Worm (Caenorhabditis elegans): Measurements from ENCODE around the gene W06F12.3.
A peak's percentile ranks its signal among the peaks of the same experiment; 100 is the strongest.

Gene W06F12.3

ce11 chrIII:13765782-13766181 is 31.0 kb downstream of the W06F12.3 start:
- TF ChIP-seq zag-1 (tag; optimal IDR thresholded peaks at IDR 0.05) (no peak), unc-39 (tag; optimal IDR thresholded peaks at IDR 0.05) (no peak)

- TF ChIP-seq nhr-67 (tag; optimal IDR thresholded peaks at IDR 0.05), result no peak
- TF ChIP-seq nfya-1 (tag; optimal IDR thresholded peaks at IDR 0.05; ENCODE audit: insufficient read depth), result peak; percentile 8
- no peak for TF ChIP-seq egl-5 (tag; optimal IDR thresholded peaks at IDR 0.05)
- TF ChIP-seq ztf-11 (tag; optimal IDR thresholded peaks at IDR 0.05), result no peak
- peak; percentile 31 for TF ChIP-seq lsy-12 (tag; optimal IDR thresholded peaks at IDR 0.05)
- TF ChIP-seq pqm-1 (tag; optimal IDR thresholded peaks at IDR 0.05), result peak; percentile 46
- no peak for TF ChIP-seq fos-1 (tag; optimal IDR thresholded peaks at IDR 0.05)
- peak; percentile 76 for TF ChIP-seq nhr-43 (tag; optimal IDR thresholded peaks at IDR 0.05; ENCODE audit: poor library complexity, severe bottlenecking)
- TF ChIP-seq elt-2 (tag; optimal IDR thresholded peaks at IDR 0.05), result peak; percentile 94
Observed at ce11 chrIII:13766704-13767323, 32.0 kb downstream of the W06F12.3 start.

- TF ChIP-seq elt-1 (tag; optimal IDR thresholded peaks at IDR 0.05) (no peak), pha-4 (tag; optimal IDR thresholded peaks at IDR 0.05) (peak; percentile 1), ceh-16 (tag; optimal IDR thresholded peaks at IDR 0.05) (no peak), skn-1 (tag; optimal IDR thresholded peaks at IDR 0.05) (no peak), hmg-11 (tag; optimal IDR thresholded peaks at IDR 0.05) (peak; percentile 5), nhr-67 (tag; optimal IDR thresholded peaks at IDR 0.05) (no peak)
Observed at ce11 chrIII:13768074-13768662, 33.3 kb downstream of the W06F12.3 start, which contains the start of gene rml-1. TSS of gene rml-1 (minus strand) at chrIII:13768092.

ce11 chrIII:13770017-13770416 is 35.2 kb downstream of the W06F12.3 start:
- TF ChIP-seq eor-1 (tag; optimal IDR thresholded peaks at IDR 0.05) (no peak), nhr-12 (tag; optimal IDR thresholded peaks at IDR 0.05) (no peak), unc-39 (tag; optimal IDR thresholded peaks at IDR 0.05) (no peak), ztf-4 (tag; optimal IDR thresholded peaks at IDR 0.05) (no peak), ama-1 (optimal IDR thresholded peaks at IDR 0.05) (no peak), egl-5 (tag; optimal IDR thresholded peaks at IDR 0.05) (no peak), ceh-9 (tag; optimal IDR thresholded peaks at IDR 0.05) (no peak), lin-15B (tag; optimal IDR thresholded peaks at IDR 0.05) (no peak), lsy-12 (tag; optimal IDR thresholded peaks at IDR 0.05) (no peak), daf-12 (tag; optimal IDR thresholded peaks at IDR 0.05) (no peak), nfya-1 (tag; optimal IDR thresholded peaks at IDR 0.05; ENCODE audit: insufficient read depth) (no peak), lin-39 (tag; optimal IDR thresholded peaks at IDR 0.05) (no peak), snpc-4 (tag; optimal IDR thresholded peaks at IDR 0.05) (no peak), fos-1 (tag; optimal IDR thresholded peaks at IDR 0.05) (no peak)

ce11 chrIII:13771145-13771544 is 36.3 kb downstream of the W06F12.3 start, which contains the start of the genes cyk-4 and pdr-1:
TSS of gene cyk-4 (minus strand) at chrIII:13771224.
TSS of gene pdr-1 (plus strand) at chrIII:13771513.
- TF ChIP-seq pha-4 (tag; optimal IDR thresholded peaks at IDR 0.05) (no peak), ceh-28 (tag; optimal IDR thresholded peaks at IDR 0.05) (no peak), nhr-43 (tag; optimal IDR thresholded peaks at IDR 0.05; ENCODE audit: poor library complexity, severe bottlenecking) (peak; percentile 25), fkh-10 (GFP tag; optimal IDR thresholded peaks at IDR 0.05) (no peak), elt-2 (tag; optimal IDR thresholded peaks at IDR 0.05) (no peak), nhr-76 (tag; optimal IDR thresholded peaks at IDR 0.05) (no peak), pqm-1 (tag; optimal IDR thresholded peaks at IDR 0.05) (peak; percentile 32), nhr-23 (tag; optimal IDR thresholded peaks at IDR 0.05) (peak; percentile 71), nfya-1 (tag; optimal IDR thresholded peaks at IDR 0.05; ENCODE audit: insufficient read depth) (peak; percentile 80), lsy-12 (tag; optimal IDR thresholded peaks at IDR 0.05) (no peak), mml-1 (tag; optimal IDR thresholded peaks at IDR 0.05) (no peak), nhr-25 (tag; optimal IDR thresholded peaks at IDR 0.05) (peak; percentile 57), fos-1 (tag; optimal IDR thresholded peaks at IDR 0.05) (no peak), sea-2 (GFP tag; optimal IDR thresholded peaks at IDR 0.05) (no peak), egl-5 (tag; optimal IDR thresholded peaks at IDR 0.05) (no peak), nhr-67 (tag; optimal IDR thresholded peaks at IDR 0.05) (no peak), ama-1 (optimal IDR thresholded peaks at IDR 0.05) (peak; percentile 26), elt-1 (tag; optimal IDR thresholded peaks at IDR 0.05) (no peak), lin-15B (tag; optimal IDR thresholded peaks at IDR 0.05) (peak; percentile 89), hmg-11 (tag; optimal IDR thresholded peaks at IDR 0.05) (no peak), ceh-9 (tag; optimal IDR thresholded peaks at IDR 0.05) (no peak), fkh-2 (tag; optimal IDR thresholded peaks at IDR 0.05) (no peak), egl-27 (tag; optimal IDR thresholded peaks at IDR 0.05) (no peak), mdl-1 (tag; optimal IDR thresholded peaks at IDR 0.05) (no peak), nhr-28 (tag; optimal IDR thresholded peaks at IDR 0.05) (no peak), lin-39 (tag; optimal IDR thresholded peaks at IDR 0.05) (peak; percentile 62), unc-62 (GFP tag; optimal IDR thresholded peaks at IDR 0.05) (no peak)

Data from whole organism, L3 larva.